Worm (Caenorhabditis elegans): ENCODE data around the gene col-73.

DNA sequence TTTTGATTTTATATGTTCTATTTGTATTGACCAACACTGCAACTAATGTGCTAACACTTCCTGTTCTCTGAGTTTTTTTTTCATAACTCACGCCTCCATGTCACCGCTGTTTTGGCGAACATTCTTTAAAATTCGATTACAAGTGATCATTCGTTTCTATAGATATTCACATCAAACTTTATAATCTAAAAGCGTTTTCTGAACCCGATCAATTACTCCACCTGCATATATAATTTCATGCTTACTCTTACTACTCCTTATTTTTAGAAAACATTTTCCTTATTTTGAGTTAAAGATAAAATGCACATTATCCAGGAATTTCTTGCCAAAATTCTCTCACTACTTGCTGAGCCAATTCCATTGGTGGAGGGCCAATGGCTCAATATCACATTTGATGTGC is 13.0 kb upstream of the col-73 start, which contains the start of gene R05F9.7:
- TF ChIP-seq nhr-11 (tag; optimal IDR thresholded peaks at IDR 0.05), result no peak
- TF ChIP-seq unc-62 (GFP tag; optimal IDR thresholded peaks at IDR 0.05), result no peak
- no peak for TF ChIP-seq zag-1 (tag; optimal IDR thresholded peaks at IDR 0.05)
- no peak for TF ChIP-seq snpc-4 (tag; optimal IDR thresholded peaks at IDR 0.05)
- no peak for TF ChIP-seq nhr-12 (tag; optimal IDR thresholded peaks at IDR 0.05)
- no peak for TF ChIP-seq aly-2 (tag; optimal IDR thresholded peaks at IDR 0.05)
- TF ChIP-seq ztf-11 (tag; optimal IDR thresholded peaks at IDR 0.05), result no peak
- no peak for TF ChIP-seq elt-3 (tag; optimal IDR thresholded peaks at IDR 0.05)
- no peak for TF ChIP-seq lin-39 (tag; optimal IDR thresholded peaks at IDR 0.05)
